Fruit fly (Drosophila melanogaster) whole organism, wandering third instar larva: ENCODE results near the gene PpV.

ENCODE experiments used
- Hr78 ChIP-seq: fragments of >200 bp; optimal IDR thresholded peaks from 2 replicates; lab custom pipeline; 2017; ENCODE audit warnings: missing biosample characterization, missing genetic modification characterization
- Sp1 ChIP-seq: fragments of 200-800 bp; sonication (Bioruptor generic); optimal IDR thresholded peaks from 3 replicates; lab custom pipeline; 2019; ENCODE audit warnings: missing biosample characterization, mild to moderate bottlenecking, missing genetic modification characterization, moderate library complexity
- sv ChIP-seq: fragments of 200-800 bp; sonication (Bioruptor generic); optimal IDR thresholded peaks from 3 replicates; lab custom pipeline; 2016; ENCODE audit warnings: missing biosample characterization, missing genetic modification characterization

DNA sequence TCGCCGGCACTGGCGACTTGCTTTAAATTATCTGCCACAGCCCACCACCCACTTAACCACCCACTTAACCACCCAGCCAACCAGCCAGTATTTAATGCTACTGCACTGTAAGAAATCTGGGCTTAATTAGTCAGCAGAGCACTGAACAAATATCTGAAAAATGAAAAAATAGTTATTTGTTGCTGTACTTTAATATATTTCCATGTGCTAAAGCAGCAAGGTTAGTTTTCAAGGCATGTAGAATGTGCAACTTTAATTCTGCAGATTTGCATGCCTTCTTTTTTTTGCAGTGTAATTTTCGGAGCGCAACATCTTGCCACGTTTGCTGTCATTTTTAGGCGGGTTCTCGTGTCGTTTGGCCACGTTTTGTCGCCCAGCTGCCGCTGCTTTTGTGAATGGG, 2.9 kb upstream of the PpV start:
- TF ChIP-seq Sp1: no peak
- no peak for TF ChIP-seq sv (GFP tag; lab: Kevin White, UChicago)
- TF ChIP-seq Hr78 (GFP tag; lab: Kevin White, UChicago): no peak
